Worm (Caenorhabditis elegans) whole organism, L4/young adult: Measurements from ENCODE around the gene twk-8.

Experiments used
- W03F9.2 ChIP-seq: fragments of 150-350 bp; optimal IDR thresholded peaks from 2 replicates; lab custom pipeline; 2014; ENCODE audit warnings: missing biosample characterization, missing genetic modification characterization
- dao-5 ChIP-seq: sonication (generic microtip); optimal IDR thresholded peaks from 2 replicates; lab custom pipeline; 2016; ENCODE audit warnings: missing genotype, missing genetic modification characterization, moderate library complexity, missing compliant biosample characterization
- him-1 ChIP-seq: sonication (generic microtip); optimal IDR thresholded peaks from 2 replicates; lab custom pipeline; 2016; ENCODE audit warnings: missing genotype, missing genetic modification reagents, missing genetic modification characterization, missing compliant biosample characterization

DNA sequence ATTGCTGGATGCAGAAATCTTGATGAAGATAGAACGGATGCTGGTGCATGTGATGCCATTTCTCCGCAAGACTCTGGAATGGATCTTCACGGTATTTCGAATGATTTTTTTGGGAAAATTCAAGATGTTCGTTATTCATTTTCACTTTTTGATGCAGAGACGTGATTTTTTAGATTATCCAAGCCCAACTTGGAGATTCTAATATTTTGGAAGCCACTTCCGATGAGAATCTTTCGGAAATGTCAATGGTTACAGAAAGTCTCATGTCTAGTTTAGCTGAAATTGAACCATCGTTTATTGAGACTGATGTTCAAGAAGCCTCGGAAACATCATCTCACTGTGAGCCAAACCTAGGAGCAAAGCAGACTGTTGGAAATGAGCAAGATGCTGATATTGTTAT lies 18.7 kb downstream of the twk-8 start:
- TF ChIP-seq him-1 (tag; lab: Kevin White, UChicago) (no peak), W03F9.2 (no peak), dao-5 (tag; lab: Kevin White, UChicago) (no peak)
